Worm (Caenorhabditis elegans) whole organism, mixed stage, embryonic: ENCODE measurements around the gene F35E8.6.
A peak's percentile ranks its signal among the peaks of the same experiment; 100 is the strongest.

ENCODE experiments used
- M03D4.4 ChIP-seq: sonication (generic microtip); optimal IDR thresholded peaks from 2 replicates; lab custom pipeline; 2017; ENCODE audit warnings: mild to moderate bottlenecking, missing genetic modification characterization, missing compliant biosample characterization
- bed-3 ChIP-seq: fragments of 200-800 bp; sonication (Bioruptor generic); optimal IDR thresholded peaks from 3 replicates; lab custom pipeline; 2018; ENCODE audit warnings: mild to moderate bottlenecking, missing genetic modification characterization, moderate library complexity, missing compliant biosample characterization
- blmp-1 ChIP-seq: fragments of 150-350 bp; optimal IDR thresholded peaks from 2 replicates; lab custom pipeline; 2014; ENCODE audit warnings: missing biosample characterization, missing genetic modification characterization
- ceh-39 ChIP-seq: fragments of 150-350 bp; optimal IDR thresholded peaks from 2 replicates; lab custom pipeline; 2014; ENCODE audit warnings: missing biosample characterization, missing genetic modification characterization
- ceh-43 ChIP-seq: fragments of 200-800 bp; sonication (Bioruptor generic); optimal IDR thresholded peaks from 2 replicates; lab custom pipeline; 2018; ENCODE audit warnings: mild to moderate bottlenecking, missing genetic modification characterization, moderate library complexity, missing compliant biosample characterization
- ceh-83 ChIP-seq: fragments of 200-800 bp; sonication (Bioruptor generic); optimal IDR thresholded peaks from 2 replicates; lab custom pipeline; 2018; ENCODE audit warnings: mild to moderate bottlenecking, missing genetic modification characterization, missing compliant biosample characterization
- ces-1 ChIP-seq: fragments of 150-350 bp; optimal IDR thresholded peaks from 2 replicates; lab custom pipeline; 2014; ENCODE audit warnings: missing biosample characterization, missing genetic modification reagents, missing genetic modification characterization
- cnd-1 ChIP-seq: fragments of 200-800 bp; sonication (Bioruptor generic); optimal IDR thresholded peaks from 2 replicates; lab custom pipeline; 2018; ENCODE audit warnings: mild to moderate bottlenecking, missing genetic modification characterization, missing compliant biosample characterization
- drap-1 ChIP-seq: fragments of 200-800 bp; sonication (Bioruptor generic); optimal IDR thresholded peaks from 3 replicates; lab custom pipeline; 2018; ENCODE audit warnings: mild to moderate bottlenecking, missing genetic modification characterization, missing compliant biosample characterization
- elt-1 ChIP-seq: sonication (generic microtip); optimal IDR thresholded peaks from 2 replicates; lab custom pipeline; 2017; ENCODE audit warnings: missing genetic modification characterization, mild to moderate bottlenecking, missing compliant biosample characterization, antibody characterized with exemption, moderate library complexity, borderline replicate concordance; ENCODE audit not compliant: insufficient read depth
- elt-3 ChIP-seq: fragments of 150-350 bp; optimal IDR thresholded peaks from 2 replicates; lab custom pipeline; 2014; ENCODE audit warnings: missing biosample characterization, missing genetic modification characterization
- flh-1 ChIP-seq: fragments of 200-800 bp; sonication (Bioruptor generic); optimal IDR thresholded peaks from 2 replicates; lab custom pipeline; 2018; ENCODE audit warnings: mild to moderate bottlenecking, missing genetic modification characterization, moderate library complexity, missing compliant biosample characterization
- ham-2 ChIP-seq: fragments of 200-800 bp; sonication (Bioruptor generic); optimal IDR thresholded peaks from 2 replicates; lab custom pipeline; 2018; ENCODE audit warnings: mild to moderate bottlenecking, missing genetic modification characterization, missing compliant biosample characterization
- hlh-1 ChIP-seq: fragments of 150-350 bp; optimal IDR thresholded peaks from 2 replicates; lab custom pipeline; 2014; ENCODE audit warnings: missing biosample characterization, missing genetic modification reagents, missing genetic modification characterization
- lin-13 ChIP-seq: fragments of 150-350 bp; optimal IDR thresholded peaks from 2 replicates; lab custom pipeline; 2014; ENCODE audit warnings: missing biosample characterization, missing genetic modification characterization
- lin-32 ChIP-seq: fragments of 200-800 bp; sonication (Bioruptor generic); optimal IDR thresholded peaks from 2 replicates; lab custom pipeline; 2018; ENCODE audit warnings: mild to moderate bottlenecking, missing genetic modification characterization, missing compliant biosample characterization
- lsy-2 ChIP-seq: fragments of 150-350 bp; optimal IDR thresholded peaks from 2 replicates; lab custom pipeline; 2014; ENCODE audit warnings: missing biosample characterization, missing genetic modification characterization
- mab-5 ChIP-seq: fragments of 150-350 bp; optimal IDR thresholded peaks from 2 replicates; lab custom pipeline; 2014; ENCODE audit warnings: missing biosample characterization, missing genetic modification characterization
- mep-1 ChIP-seq: fragments of 150-350 bp; optimal IDR thresholded peaks from 2 replicates; lab custom pipeline; 2017; ENCODE audit warnings: missing biosample characterization, missing genetic modification reagents, missing genetic modification characterization, inconsistent platforms
- mls-2 ChIP-seq: sonication (generic microtip); optimal IDR thresholded peaks from 2 replicates; lab custom pipeline; 2016; ENCODE audit warnings: mild to moderate bottlenecking, missing genetic modification characterization, moderate library complexity, missing compliant biosample characterization
- nhr-12 ChIP-seq: fragments of 150-350 bp; optimal IDR thresholded peaks from 2 replicates; lab custom pipeline; 2014; ENCODE audit warnings: missing biosample characterization, missing genetic modification characterization
- nhr-2 ChIP-seq: fragments of 150-350 bp; optimal IDR thresholded peaks from 2 replicates; lab custom pipeline; 2014; ENCODE audit warnings: missing biosample characterization, missing genetic modification characterization
- nhr-237 ChIP-seq: fragments of 150-350 bp; optimal IDR thresholded peaks from 2 replicates; lab custom pipeline; 2014; ENCODE audit warnings: missing biosample characterization, missing genetic modification characterization
- nhr-28 ChIP-seq: fragments of 150-350 bp; optimal IDR thresholded peaks from 2 replicates; lab custom pipeline; 2014; ENCODE audit warnings: missing biosample characterization, missing genetic modification characterization
- nhr-76 ChIP-seq: sonication (generic microtip); optimal IDR thresholded peaks from 2 replicates; lab custom pipeline; 2017; ENCODE audit warnings: missing biosample characterization, missing genetic modification characterization
- pha-4 ChIP-seq: fragments of 150-350 bp; optimal IDR thresholded peaks from 2 replicates; lab custom pipeline; 2018; ENCODE audit warnings: missing biosample characterization, missing genetic modification reagents, missing genetic modification characterization
- sem-2 ChIP-seq: fragments of 200-800 bp; sonication (Bioruptor generic); optimal IDR thresholded peaks from 2 replicates; lab custom pipeline; 2018; ENCODE audit warnings: mild to moderate bottlenecking, missing genetic modification characterization, missing compliant biosample characterization
- snpc-4 ChIP-seq: fragments of 150-350 bp; optimal IDR thresholded peaks from 2 replicates; lab custom pipeline; 2014; ENCODE audit warnings: missing biosample characterization, missing genetic modification characterization
- sptf-1 ChIP-seq: sonication (generic microtip); optimal IDR thresholded peaks from 2 replicates; lab custom pipeline; 2017; ENCODE audit warnings: mild to moderate bottlenecking, missing genetic modification characterization, moderate library complexity, missing compliant biosample characterization
- tbx-8 ChIP-seq: fragments of 200-800 bp; sonication (Bioruptor generic); optimal IDR thresholded peaks from 2 replicates; lab custom pipeline; 2018; ENCODE audit warnings: mild to moderate bottlenecking, missing genetic modification characterization, moderate library complexity, missing compliant biosample characterization
- unc-120 ChIP-seq: sonication (generic microtip); optimal IDR thresholded peaks from 2 replicates; lab custom pipeline; 2017; ENCODE audit warnings: missing genetic modification characterization, missing compliant biosample characterization; ENCODE audit not compliant: poor library complexity, severe bottlenecking
- unc-39 ChIP-seq: fragments of 150-350 bp; optimal IDR thresholded peaks from 2 replicates; lab custom pipeline; 2014; ENCODE audit warnings: missing biosample characterization, missing genetic modification characterization
- unc-62 ChIP-seq: fragments of 150-350 bp; optimal IDR thresholded peaks from 2 replicates; lab custom pipeline; 2014; ENCODE audit warnings: missing biosample characterization, missing genetic modification reagents, missing genetic modification characterization
- zip-8 ChIP-seq: fragments of 150-350 bp; optimal IDR thresholded peaks from 2 replicates; lab custom pipeline; 2014; ENCODE audit warnings: missing biosample characterization, missing genetic modification characterization
- ztf-11 ChIP-seq: fragments of 150-350 bp; optimal IDR thresholded peaks from 2 replicates; lab custom pipeline; 2014; ENCODE audit warnings: missing biosample characterization, missing genetic modification characterization

F35E8.6 gene

ce11 chrV:15870356-15870755 is 41.6 kb upstream of the F35E8.6 start, which contains the start of gene str-57:
TSS of gene str-57 (plus strand) at chrV:15870656.
- TF ChIP-seq blmp-1: no peak
- TF ChIP-seq nhr-12 (tag; lab: Kevin White, UChicago): no peak
- no peak for TF ChIP-seq cnd-1 (tag; lab: Kevin White, UChicago)
- TF ChIP-seq mep-1 (tag; lab: Kevin White, UChicago): no peak
- TF ChIP-seq mls-2 (tag; lab: Kevin White, UChicago): no peak
- no peak for TF ChIP-seq ham-2
- TF ChIP-seq lin-32: no peak
- no peak for TF ChIP-seq unc-39 (tag; lab: Kevin White, UChicago)
- no peak for TF ChIP-seq ceh-83 (GFP tag; lab: Kevin White, UChicago)
- TF ChIP-seq zip-8: no peak
- TF ChIP-seq elt-3 (tag; lab: Kevin White, UChicago): no peak
- no peak for TF ChIP-seq ceh-43 (GFP tag; lab: Kevin White, UChicago)
- no peak for TF ChIP-seq M03D4.4

ce11 chrV:15872273-15872672 is 39.7 kb upstream of the F35E8.6 start, which contains the start of gene str-56:
TSS of gene str-56 (plus strand) at chrV:15872573.
- no peak for TF ChIP-seq unc-39 (tag; lab: Kevin White, UChicago)
- TF ChIP-seq nhr-28 (tag; lab: Kevin White, UChicago): no peak
- no peak for TF ChIP-seq pha-4
- no peak for TF ChIP-seq ham-2
- TF ChIP-seq mab-5 (tag; lab: Kevin White, UChicago): no peak
- no peak for TF ChIP-seq nhr-237 (tag; lab: Kevin White, UChicago)
- no peak for TF ChIP-seq blmp-1
- no peak for TF ChIP-seq lsy-2 (tag; lab: Kevin White, UChicago)
- TF ChIP-seq, all 35 proteins: peak for 0

- peak; percentile 85 for TF ChIP-seq unc-62 (GFP tag; lab: Kevin White, UChicago)
- TF ChIP-seq nhr-76: peak; percentile 68
- peak; percentile 99 for TF ChIP-seq sptf-1 (tag; lab: Kevin White, UChicago)
- TF ChIP-seq hlh-1 (tag; lab: Kevin White, UChicago): peak; percentile 24
- peak; percentile 99 for TF ChIP-seq cnd-1 (tag; lab: Kevin White, UChicago)
- TF ChIP-seq pha-4: peak; percentile 73
- peak; percentile 3 for TF ChIP-seq zip-8
- peak; percentile 98 for TF ChIP-seq flh-1 (GFP tag; lab: Kevin White, UChicago)
- no peak for TF ChIP-seq snpc-4 (tag; lab: Kevin White, UChicago)
- TF ChIP-seq lin-32: peak; percentile 99
- TF ChIP-seq nhr-12 (tag; lab: Kevin White, UChicago): peak; percentile 71
- peak; percentile 100 for TF ChIP-seq mls-2 (tag; lab: Kevin White, UChicago)
- TF ChIP-seq unc-39 (tag; lab: Kevin White, UChicago): peak; percentile 84
- TF ChIP-seq drap-1 (GFP tag; lab: Kevin White, UChicago): peak; percentile 100
- TF ChIP-seq M03D4.4: peak; percentile 99
- peak; percentile 92 for TF ChIP-seq nhr-28 (tag; lab: Kevin White, UChicago)
- TF ChIP-seq tbx-8 (GFP tag; lab: Kevin White, UChicago): peak; percentile 99
- TF ChIP-seq ham-2: peak; percentile 99
- no peak for TF ChIP-seq ces-1 (GFP tag; lab: Kevin White, UChicago)
- TF ChIP-seq lsy-2 (tag; lab: Kevin White, UChicago): peak; percentile 52
- peak; percentile 82 for TF ChIP-seq ztf-11
- TF ChIP-seq elt-3 (tag; lab: Kevin White, UChicago): no peak
- peak; percentile 71 for TF ChIP-seq mep-1 (tag; lab: Kevin White, UChicago)
- peak; percentile 63 for TF ChIP-seq nhr-237 (tag; lab: Kevin White, UChicago)
- peak; percentile 85 for TF ChIP-seq lin-13 (tag; lab: Kevin White, UChicago)
- TF ChIP-seq ceh-83 (GFP tag; lab: Kevin White, UChicago): peak; percentile 100
- TF ChIP-seq mab-5 (tag; lab: Kevin White, UChicago): no peak
- peak; percentile 99 for TF ChIP-seq unc-120 (tag; lab: Kevin White, UChicago)
- TF ChIP-seq ceh-43 (GFP tag; lab: Kevin White, UChicago): peak; percentile 98
- TF ChIP-seq ceh-39 (tag; lab: Kevin White, UChicago): peak; percentile 18
- peak; percentile 98 for TF ChIP-seq bed-3 (GFP tag; lab: Kevin White, UChicago)
- peak; percentile 97 for TF ChIP-seq sem-2 (GFP tag; lab: Kevin White, UChicago)
- TF ChIP-seq nhr-2 (tag; lab: Kevin White, UChicago): no peak
- TF ChIP-seq blmp-1: no peak
- TF ChIP-seq elt-1 (tag; lab: Kevin White, UChicago): peak; percentile 44
These were observed 38.2 kb upstream of the F35E8.6 start for ce11 chrV:15873762-15874161.
